Fruit fly (Drosophila melanogaster): Measurements from ENCODE around the gene fd96Cb.

DNA sequence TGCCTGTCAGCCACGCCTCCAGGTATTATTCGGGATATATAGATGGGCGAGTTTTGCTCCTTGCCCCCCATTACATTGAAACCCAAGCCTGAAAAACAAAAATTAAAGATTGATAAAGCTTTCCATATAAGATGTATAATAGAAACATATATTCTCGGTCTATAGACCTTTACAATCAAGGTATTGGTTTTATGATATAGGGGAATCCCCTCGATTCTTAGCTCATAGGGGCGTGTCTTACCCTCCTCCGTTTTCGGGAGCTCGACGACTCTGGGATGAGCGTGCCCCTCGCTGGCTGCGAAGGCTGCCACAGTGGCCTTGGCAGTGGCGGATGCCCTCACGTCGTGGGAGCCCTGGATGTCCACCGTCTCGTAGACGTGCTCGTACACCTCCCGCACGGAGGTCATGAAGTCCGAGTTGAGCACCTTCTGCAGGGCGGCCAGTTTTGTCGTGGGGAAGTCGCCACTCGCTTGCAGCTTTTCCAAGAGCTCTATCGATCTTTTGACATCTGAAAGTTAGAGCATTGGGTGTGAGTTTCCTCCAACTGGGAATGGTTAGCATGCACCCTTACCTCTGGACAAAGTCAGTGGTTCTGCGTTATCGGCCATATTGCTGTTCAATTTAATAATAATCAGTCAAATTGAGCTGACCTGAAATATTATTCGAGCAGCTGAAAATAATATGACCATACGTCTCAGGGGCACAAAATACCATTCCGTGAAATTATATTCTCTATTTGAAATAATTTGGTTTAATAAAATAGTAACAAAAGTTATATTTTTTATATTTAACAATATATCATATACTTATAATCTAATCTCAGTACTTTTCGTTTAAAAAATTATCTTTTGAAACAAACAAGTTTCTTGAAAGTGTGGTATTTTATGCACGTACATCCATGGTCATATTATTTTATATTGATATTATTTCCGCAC is 29.6 kb upstream of the fd96Cb start, which contains the start of the genes veli and PQBP1:
- TF ChIP-seq CTCF (optimal IDR thresholded peaks at IDR 0.05) (no peak), CG8478 (optimal IDR thresholded peaks at IDR 0.05) (no peak)
